Worm (Caenorhabditis elegans) whole organism, early embryonic: ENCODE measurements around the gene srsy-1.

Experiments
- B0310.2 ChIP-seq: sonication (generic microtip); optimal IDR thresholded peaks from 2 replicates; lab custom pipeline; 2016; ENCODE audit warnings: mild to moderate bottlenecking, missing genetic modification characterization, missing compliant biosample characterization
- ama-1 ChIP-seq: fragments of 150-350 bp; optimal IDR thresholded peaks from 2 replicates; lab custom pipeline; 2014
- ceh-13 ChIP-seq: fragments of 200-800 bp; sonication (Bioruptor generic); optimal IDR thresholded peaks from 2 replicates; lab custom pipeline; 2018; ENCODE audit warnings: mild to moderate bottlenecking, missing genetic modification characterization, missing compliant biosample characterization

ce11 chrII:5130081-5130480, 14.2 kb downstream of the srsy-1 start, which contains the start of gene lgc-56:
- TF ChIP-seq B0310.2 (tag; lab: Kevin White, UChicago) = no peak
- TF ChIP-seq ama-1 (lab: Kevin White, UChicago) = no peak
- TF ChIP-seq ceh-13 = no peak
